Fruit fly (Drosophila melanogaster) whole organism, prepupa: ENCODE data around the gene CG5808.

Experiments used
- CG16779 ChIP-seq: fragments of 200-800 bp; sonication (Bioruptor generic); optimal IDR thresholded peaks from 3 replicates; lab custom pipeline; 2017; ENCODE audit warnings: missing biosample characterization, mild to moderate bottlenecking, missing genetic modification characterization
- pdm3 ChIP-seq: fragments of 200-800 bp; sonication (Bioruptor generic); optimal IDR thresholded peaks from 3 replicates; lab custom pipeline; 2016; ENCODE audit warnings: missing biosample characterization, missing genetic modification characterization
- salr ChIP-seq, 2 experiments: fragments of 200-800 bp; sonication (Bioruptor generic); optimal IDR thresholded peaks; 3 replicates each; lab custom pipeline; 2016 to 2018; ENCODE audit warnings: missing biosample characterization in 2 of 2, missing genetic modification characterization in 2 of 2, mild to moderate bottlenecking in 1 of 2

DNA sequence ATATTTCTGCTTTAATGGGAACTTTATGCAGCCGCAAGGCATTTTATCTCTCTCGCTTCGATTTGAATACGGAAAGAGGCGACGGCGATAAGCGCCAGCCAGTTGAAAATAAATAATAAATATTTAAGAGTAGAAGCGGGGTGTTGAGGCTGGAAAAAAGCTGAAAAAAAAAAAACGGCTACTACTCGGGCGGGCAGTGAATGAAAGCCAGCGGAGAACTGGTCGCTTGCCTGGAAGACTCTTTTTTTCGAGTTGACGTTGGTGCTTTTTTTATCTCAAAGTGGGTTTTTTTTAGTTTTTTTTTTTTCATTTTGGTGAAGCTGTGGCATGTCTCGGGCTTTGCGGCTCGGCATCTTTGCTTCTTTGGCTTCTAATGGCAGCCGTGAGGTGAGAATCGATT lies 43.4 kb downstream of the CG5808 start:
- no peak for TF ChIP-seq salr (GFP tag; optimal IDR thresholded peaks at IDR 0.05; lab: Kevin White, UChicago)
- no peak for TF ChIP-seq CG16779 (tag; lab: Kevin White, UChicago)
- TF ChIP-seq pdm3, result no peak
